Worm (Caenorhabditis elegans) whole organism, L4 larva: ENCODE measurements around the gene nifk-1.
A peak's percentile ranks its signal among the peaks of the same experiment; 100 is the strongest.

Experiments
- F10B5.3 ChIP-seq: sonication (generic microtip); optimal IDR thresholded peaks from 2 replicates; lab custom pipeline; 2016; ENCODE audit warnings: mild to moderate bottlenecking, missing genetic modification characterization, missing compliant biosample characterization
- F37D6.2 ChIP-seq: sonication (generic microtip); optimal IDR thresholded peaks from 2 replicates; lab custom pipeline; 2016; ENCODE audit warnings: mild to moderate bottlenecking, missing genetic modification characterization, missing compliant biosample characterization
- F44E2.7 ChIP-seq: fragments of 200-800 bp; sonication (Bioruptor generic); IDR thresholded peaks from 2 replicates; pipeline ENCODE4 v2.1.2; 2022; ENCODE audit warnings: missing genetic modification characterization, missing compliant biosample characterization
- R02D3.7 ChIP-seq: fragments of 150-350 bp; sonication (generic microtip); optimal IDR thresholded peaks from 3 replicates; lab custom pipeline; 2014; ENCODE audit warnings: missing biosample characterization, missing genetic modification characterization
- Y48G9A.11 ChIP-seq: fragments of 200-800 bp; sonication (Bioruptor generic); IDR thresholded peaks from 2 replicates; pipeline ENCODE4 v1.3.6; 2022; ENCODE audit warnings: missing genetic modification reagents, missing genetic modification characterization, missing compliant biosample characterization
- ama-1 ChIP-seq: fragments of 150-350 bp; optimal IDR thresholded peaks from 2 replicates; lab custom pipeline; 2014; ENCODE audit warnings: inconsistent platforms, mixed read lengths
- attf-4 ChIP-seq: sonication (generic microtip); optimal IDR thresholded peaks from 3 replicates; lab custom pipeline; 2017; ENCODE audit warnings: missing biosample characterization, missing genetic modification characterization
- daf-12 ChIP-seq: fragments of 150-350 bp; optimal IDR thresholded peaks from 2 replicates; lab custom pipeline; 2014; ENCODE audit warnings: missing biosample characterization, missing genetic modification reagents, missing genetic modification characterization
- dpl-1 ChIP-seq: fragments of 150-350 bp; optimal IDR thresholded peaks from 2 replicates; lab custom pipeline; 2014; ENCODE audit warnings: missing biosample characterization, missing genetic modification reagents, missing genetic modification characterization
- dve-1 ChIP-seq: sonication (generic microtip); optimal IDR thresholded peaks from 2 replicates; lab custom pipeline; 2017; ENCODE audit warnings: antibody characterized with exemption, mild to moderate bottlenecking, missing genetic modification characterization, missing compliant biosample characterization; ENCODE audit not compliant: insufficient read depth
- fkh-10 ChIP-seq: fragments of 150-350 bp; optimal IDR thresholded peaks from 2 replicates; lab custom pipeline; 2014; ENCODE audit warnings: missing biosample characterization, missing genetic modification reagents, missing genetic modification characterization
- fos-1 ChIP-seq: fragments of 150-350 bp; optimal IDR thresholded peaks from 2 replicates; lab custom pipeline; 2014; ENCODE audit warnings: missing biosample characterization, missing genetic modification characterization
- hlh-11 ChIP-seq: fragments of 200-800 bp; sonication (Bioruptor generic); optimal IDR thresholded peaks from 2 replicates; lab custom pipeline; 2018; ENCODE audit warnings: mild to moderate bottlenecking, missing genetic modification characterization, missing compliant biosample characterization
- hlh-30 ChIP-seq: sonication (generic microtip); optimal IDR thresholded peaks from 2 replicates; lab custom pipeline; 2017; ENCODE audit warnings: antibody characterized with exemption, mild to moderate bottlenecking, missing genetic modification characterization, missing compliant biosample characterization; ENCODE audit not compliant: insufficient read depth
- hmg-1.1 ChIP-seq: fragments of 200-800 bp; sonication (Bioruptor generic); IDR thresholded peaks from 2 replicates; pipeline ENCODE4 v1.3.6; 2022; ENCODE audit warnings: missing genetic modification reagents, missing genetic modification characterization, missing compliant biosample characterization
- lim-7 ChIP-seq: fragments of 200-800 bp; sonication (Bioruptor generic); IDR thresholded peaks from 2 replicates; pipeline ENCODE4 v1.3.6; 2022; ENCODE audit warnings: missing genetic modification characterization, missing compliant biosample characterization
- lin-1 ChIP-seq: fragments of 200-800 bp; sonication (Bioruptor generic); IDR thresholded peaks from 2 replicates; pipeline ENCODE4 v1.3.6; 2022; ENCODE audit warnings: missing genetic modification reagents, missing genetic modification characterization, missing compliant biosample characterization
- lin-29 ChIP-seq: fragments of 200-800 bp; sonication (Bioruptor generic); IDR thresholded peaks from 2 replicates; pipeline ENCODE4 v1.3.6; 2022; ENCODE audit warnings: missing genetic modification reagents, missing genetic modification characterization, missing compliant biosample characterization
- mes-2 ChIP-seq: sonication (generic microtip); optimal IDR thresholded peaks from 2 replicates; lab custom pipeline; 2016; ENCODE audit warnings: missing genotype, mild to moderate bottlenecking, missing genetic modification characterization, missing compliant biosample characterization; ENCODE audit not compliant: poor library complexity, severe bottlenecking
- mxl-2 ChIP-seq: fragments of 200-800 bp; sonication (Bioruptor generic); conservative IDR thresholded peaks from 2 replicates; pipeline ENCODE4 v1.3.6; 2022; ENCODE audit warnings: missing genetic modification reagents, missing genetic modification characterization, missing compliant biosample characterization
- mxl-3 ChIP-seq: fragments of 200-800 bp; sonication (Bioruptor generic); optimal IDR thresholded peaks from 2 replicates; lab custom pipeline; 2018; ENCODE audit warnings: mild to moderate bottlenecking, missing genetic modification characterization, missing compliant biosample characterization
- nhr-102 ChIP-seq: sonication (generic microtip); optimal IDR thresholded peaks from 2 replicates; lab custom pipeline; 2016; ENCODE audit warnings: mild to moderate bottlenecking, missing genetic modification characterization, moderate library complexity, missing compliant biosample characterization
- nhr-11 ChIP-seq: fragments of 150-350 bp; optimal IDR thresholded peaks from 2 replicates; lab custom pipeline; 2014; ENCODE audit warnings: missing biosample characterization, missing genetic modification characterization
- nhr-25 ChIP-seq: sonication (generic microtip); optimal IDR thresholded peaks from 2 replicates; lab custom pipeline; 2017; ENCODE audit warnings: missing genetic modification characterization, mild to moderate bottlenecking, missing compliant biosample characterization, antibody characterized with exemption, moderate library complexity, borderline replicate concordance; ENCODE audit not compliant: insufficient read depth
- nhr-28 ChIP-seq: fragments of 150-350 bp; optimal IDR thresholded peaks from 2 replicates; lab custom pipeline; 2014; ENCODE audit warnings: missing biosample characterization, missing genetic modification characterization
- nhr-48 ChIP-seq: sonication (generic microtip); optimal IDR thresholded peaks from 2 replicates; lab custom pipeline; 2016; ENCODE audit warnings: mild to moderate bottlenecking, missing genetic modification characterization, missing compliant biosample characterization
- nhr-6 ChIP-seq: fragments of 150-350 bp; optimal IDR thresholded peaks from 2 replicates; lab custom pipeline; 2014; ENCODE audit warnings: missing biosample characterization, missing genetic modification characterization
- nhr-76 ChIP-seq: fragments of 150-350 bp; optimal IDR thresholded peaks from 2 replicates; lab custom pipeline; 2014; ENCODE audit warnings: missing biosample characterization, missing genetic modification characterization
- pha-4 ChIP-seq, 2 experiments: fragments of 150-350 bp in 1 of 2; fragments of 200-800 bp in 1 of 2; sonication (Bioruptor generic) in 1 of 2; IDR thresholded peaks in 1 of 2; optimal IDR thresholded peaks in 1 of 2; 2 replicates each; pipeline versions ENCODE4 v1.3.6 to Lab custom; 2014 to 2022; ENCODE audit warnings: missing genetic modification characterization in 2 of 2, missing genetic modification reagents in 2 of 2, missing biosample characterization in 1 of 2, missing compliant biosample characterization in 1 of 2
- pqm-1 ChIP-seq: sonication (generic microtip); optimal IDR thresholded peaks from 2 replicates; lab custom pipeline; 2017; ENCODE audit warnings: missing biosample characterization, missing genetic modification characterization
- sdz-12 ChIP-seq: fragments of 200-800 bp; sonication (Bioruptor generic); optimal IDR thresholded peaks from 2 replicates; lab custom pipeline; 2018; ENCODE audit warnings: mild to moderate bottlenecking, missing genetic modification characterization, missing compliant biosample characterization
- spr-1 ChIP-seq: sonication (generic microtip); optimal IDR thresholded peaks from 2 replicates; lab custom pipeline; 2016; ENCODE audit warnings: mild to moderate bottlenecking, missing genetic modification characterization, missing compliant biosample characterization
- spr-3 ChIP-seq: fragments of 200-800 bp; sonication (Bioruptor generic); optimal IDR thresholded peaks from 2 replicates; lab custom pipeline; 2018; ENCODE audit warnings: mild to moderate bottlenecking, missing genetic modification characterization, missing compliant biosample characterization
- tag-97 ChIP-seq: fragments of 200-800 bp; sonication (Bioruptor generic); IDR thresholded peaks from 2 replicates; pipeline ENCODE4 v1.3.6; 2022; ENCODE audit warnings: missing genetic modification characterization, missing compliant biosample characterization
- tra-1 ChIP-seq: fragments of 200-800 bp; sonication (Bioruptor generic); IDR thresholded peaks from 2 replicates; pipeline ENCODE4 v1.3.6; 2022; ENCODE audit warnings: missing genetic modification reagents, missing genetic modification characterization, missing compliant biosample characterization
- unc-39 ChIP-seq: sonication (generic microtip); optimal IDR thresholded peaks from 2 replicates; lab custom pipeline; 2017; ENCODE audit warnings: missing biosample characterization, missing genetic modification characterization
- unc-62 ChIP-seq, 3 experiments: fragments of 150-350 bp in 1 of 3; sonication (generic microtip); optimal IDR thresholded peaks in 2 of 3; peaks in 1 of 3; 1 replicate in 1 of 3; 2 replicates in 2 of 3; lab custom pipeline; 2014 to 2017; ENCODE audit warnings: missing biosample characterization in 3 of 3, missing genetic modification characterization in 3 of 3, missing genetic modification reagents in 3 of 3, missing genotype in 1 of 3
- zag-1 ChIP-seq: fragments of 150-350 bp; optimal IDR thresholded peaks from 2 replicates; lab custom pipeline; 2014; ENCODE audit warnings: missing biosample characterization, missing genetic modification characterization
- zip-2 ChIP-seq: fragments of 150-350 bp; optimal IDR thresholded peaks from 2 replicates; lab custom pipeline; 2014; ENCODE audit warnings: missing biosample characterization, missing genetic modification characterization
- ztf-11 ChIP-seq: fragments of 150-350 bp; optimal IDR thresholded peaks from 2 replicates; lab custom pipeline; 2014; ENCODE audit warnings: missing biosample characterization, missing genetic modification characterization
- ztf-7 ChIP-seq: fragments of 150-350 bp; optimal IDR thresholded peaks from 2 replicates; lab custom pipeline; 2014; ENCODE audit warnings: missing biosample characterization, missing genetic modification characterization

Gene nifk-1

DNA sequence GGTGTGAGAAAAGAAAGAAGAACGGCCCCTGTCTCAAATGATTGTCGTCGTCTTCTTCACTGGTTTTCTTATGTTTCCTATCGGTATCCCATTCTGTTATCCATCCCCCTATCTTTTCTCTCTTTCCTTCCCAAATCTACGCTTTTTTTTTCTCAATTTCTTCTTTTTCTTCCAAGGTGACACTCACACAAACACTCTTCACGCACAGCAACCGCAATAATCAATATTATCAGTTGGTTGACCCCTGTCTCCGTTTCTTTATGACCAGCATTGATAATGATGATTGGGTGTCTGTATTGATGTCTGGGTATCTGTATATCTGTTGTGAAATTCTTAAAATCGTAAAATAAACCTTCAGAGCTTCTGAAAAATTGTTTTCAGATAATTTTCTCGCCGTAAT, 47.7 kb upstream of the nifk-1 start:
- peak; percentile 2 for TF ChIP-seq hlh-30
- peak; percentile 29 for TF ChIP-seq nhr-11 (tag; lab: Kevin White, UChicago)
- no peak for TF ChIP-seq nhr-25 (tag; lab: Kevin White, UChicago)
- peak; percentile 33 for TF ChIP-seq nhr-28
- peak; percentile 26 for TF ChIP-seq mxl-3
- TF ChIP-seq pqm-1 (tag; lab: Kevin White, UChicago), result peak; percentile 25
- TF ChIP-seq R02D3.7 (tag; lab: Kevin White, UChicago), result no peak
- peak; percentile 68 for TF ChIP-seq hlh-11 (tag; lab: Kevin White, UChicago)
- TF ChIP-seq unc-62 (GFP tag; optimal IDR thresholded peaks at IDR 0.05 in 1 of 2; lab: Kevin White, UChicago), result peak in 1 of 2 experiments; percentile 7
- no peak for TF ChIP-seq unc-62 (tag; optimal IDR thresholded peaks at IDR 0.05; lab: Kevin White, UChicago)
- TF ChIP-seq pha-4 (GFP tag; IDR thresholded peaks at IDR 0.05; lab: Robert Waterston, UW), result no peak
- TF ChIP-seq pha-4 (tag; optimal IDR thresholded peaks at IDR 0.05; lab: Kevin White, UChicago), result no peak
- no peak for TF ChIP-seq Y48G9A.11 (GFP tag; lab: Robert Waterston, UW)

DNA sequence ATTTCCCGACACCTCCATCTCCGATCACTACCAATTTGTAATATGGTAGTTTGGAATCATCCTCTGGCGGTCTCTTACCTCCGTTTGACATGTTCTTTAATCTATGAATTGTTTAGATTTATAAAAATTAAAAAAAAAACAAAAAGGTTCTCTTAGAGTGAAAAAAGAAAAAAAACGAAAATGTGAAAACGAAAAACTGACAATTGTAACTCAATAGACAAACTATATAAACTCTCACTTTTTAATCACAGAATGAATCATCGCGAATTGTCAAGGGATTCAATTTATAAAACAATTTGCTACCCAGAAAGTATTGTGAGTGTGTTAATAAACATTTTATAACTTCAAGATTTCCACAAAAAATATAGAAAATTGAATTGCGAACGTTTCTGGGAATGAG, 46.9 kb upstream of the nifk-1 start, which contains the start of gene ras-2:
Gene ras-2, minus strand, starts transcription at position 101 of the 400 bp plus-strand sequence.
- TF ChIP-seq F44E2.7 (GFP tag; lab: Robert Waterston, UW), result no peak
- no peak for TF ChIP-seq unc-39 (tag; lab: Kevin White, UChicago)
- TF ChIP-seq lin-1 (GFP tag; lab: Robert Waterston, UW), result no peak
- TF ChIP-seq spr-1 (tag; lab: Kevin White, UChicago), result no peak
- no peak for TF ChIP-seq mes-2
- TF ChIP-seq fos-1 (tag; lab: Kevin White, UChicago), result no peak
- TF ChIP-seq F37D6.2 (tag; lab: Kevin White, UChicago), result no peak
- TF ChIP-seq attf-4, result no peak

DNA sequence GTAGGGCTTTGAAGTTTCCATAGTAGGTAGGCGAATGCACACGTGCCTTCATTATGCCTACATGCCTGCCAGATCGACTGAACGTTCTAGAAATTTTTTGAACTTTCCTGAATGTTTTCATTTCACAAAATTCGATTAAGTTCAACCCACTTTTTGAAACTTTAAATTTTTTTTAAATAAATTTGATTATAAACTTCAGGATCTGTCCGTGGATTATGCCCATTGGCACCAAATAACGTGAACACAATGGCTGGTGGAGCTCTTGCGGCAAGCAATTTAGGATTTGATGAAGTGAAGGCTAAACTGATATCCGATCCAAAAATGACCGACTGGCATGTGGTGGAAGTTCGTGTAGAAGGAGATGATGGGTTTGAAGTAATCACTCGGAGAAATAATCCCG, 42.3 kb upstream of the nifk-1 start, which contains the start of gene F17C8.7:
Gene F17C8.7, plus strand, starts transcription at position 301 of the 400 bp plus-strand sequence.
- TF ChIP-seq F37D6.2 (tag; lab: Kevin White, UChicago), result no peak
- TF ChIP-seq nhr-102 (tag; lab: Kevin White, UChicago), result no peak
- TF ChIP-seq nhr-6 (tag; lab: Kevin White, UChicago), result no peak

DNA sequence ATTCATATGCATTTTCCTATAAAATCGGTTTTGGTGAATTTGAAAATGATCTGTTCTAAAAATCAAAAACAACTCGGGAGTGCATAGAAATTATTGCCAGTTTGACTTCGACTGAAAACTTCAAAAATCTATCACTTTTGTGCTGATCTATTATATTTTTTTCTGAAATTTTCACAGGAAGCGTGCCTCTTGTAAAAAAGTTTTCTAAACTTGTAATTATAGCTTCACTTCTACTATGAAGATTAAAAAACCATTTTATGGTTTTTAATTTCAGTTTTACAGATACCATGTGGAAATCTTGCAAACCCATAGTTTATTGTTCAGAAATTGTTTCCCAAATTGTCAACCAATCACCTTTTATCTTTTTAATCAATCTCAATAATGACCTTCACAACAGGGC, 40.9 kb upstream of the nifk-1 start, which contains the start of gene F17C8.9:
Gene F17C8.9, plus strand, starts transcription at position 301 of the 400 bp plus-strand sequence.
- TF ChIP-seq daf-12 (tag; lab: Kevin White, UChicago) (no peak), zag-1 (tag; lab: Kevin White, UChicago) (no peak), nhr-48 (tag; lab: Kevin White, UChicago) (no peak)

DNA sequence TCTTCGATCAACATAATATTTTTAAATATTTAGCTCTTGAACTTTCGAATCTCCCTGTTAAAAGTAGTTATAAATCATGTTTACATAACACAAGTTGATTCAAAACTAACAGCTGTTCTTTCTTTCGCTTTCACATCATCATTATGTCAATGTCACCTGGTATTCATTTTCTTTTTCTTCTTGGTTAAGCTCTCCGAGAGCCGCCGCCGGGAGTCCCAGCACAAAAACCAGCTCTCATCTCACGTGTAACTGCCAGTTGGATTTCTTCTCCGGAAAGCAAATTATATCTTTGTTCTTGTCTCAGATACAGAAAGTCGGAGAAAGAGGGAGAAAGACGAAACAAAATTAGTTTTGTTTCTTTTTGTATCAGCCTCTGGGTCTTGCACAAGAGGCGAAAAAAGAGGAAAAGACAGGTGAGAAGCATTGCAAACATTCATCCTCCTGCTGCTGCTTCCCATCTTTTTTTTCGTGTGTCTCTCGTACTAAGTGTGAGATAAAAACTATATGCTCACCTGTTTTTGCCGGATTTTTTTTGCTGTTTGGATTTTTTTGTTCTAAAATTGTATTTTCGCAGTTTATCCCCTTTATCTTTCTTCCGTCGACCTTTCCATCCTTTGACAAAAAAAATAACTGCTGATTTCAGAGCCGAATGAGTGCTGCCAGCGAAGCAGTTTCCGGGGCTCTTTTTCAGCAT, 38.3 kb upstream of the nifk-1 start, which contains the start of gene F17C8.3:
Gene F17C8.3, plus strand, starts transcription at position 644 of the 694 bp plus-strand sequence.
- TF ChIP-seq F10B5.3 (tag; lab: Kevin White, UChicago), result no peak
- TF ChIP-seq sdz-12 (GFP tag; lab: Kevin White, UChicago), result no peak
- TF ChIP-seq mxl-2, result no peak
- no peak for TF ChIP-seq ama-1
- no peak for TF ChIP-seq nhr-76 (tag; lab: Kevin White, UChicago)
- TF ChIP-seq unc-62 (GFP tag; optimal IDR thresholded peaks at IDR 0.05 in 1 of 2; lab: Kevin White, UChicago), result peak in 1 of 2 experiments; percentile 93
- TF ChIP-seq unc-62 (tag; optimal IDR thresholded peaks at IDR 0.05; lab: Kevin White, UChicago), result no peak
- TF ChIP-seq hmg-1.1 (GFP tag; lab: Robert Waterston, UW), result no peak
- no peak for TF ChIP-seq tag-97
- no peak for TF ChIP-seq lim-7 (GFP tag; lab: Robert Waterston, UW)
- no peak for TF ChIP-seq dve-1 (tag; lab: Kevin White, UChicago)
- peak; percentile 45 for TF ChIP-seq nhr-11 (tag; lab: Kevin White, UChicago)
- no peak for TF ChIP-seq F44E2.7 (GFP tag; lab: Robert Waterston, UW)
- no peak for TF ChIP-seq ztf-7
- TF ChIP-seq zip-2 (tag; lab: Kevin White, UChicago), result no peak
- no peak for TF ChIP-seq dpl-1
- TF ChIP-seq Y48G9A.11 (GFP tag; lab: Robert Waterston, UW), result no peak
- TF ChIP-seq lin-29 (GFP tag; lab: Robert Waterston, UW), result no peak
- 0 out of 2 replicates have a peak, but pooled peaks have one; percentile 63 for TF ChIP-seq tra-1 (GFP tag; lab: Robert Waterston, UW)
- no peak for TF ChIP-seq fkh-10 (GFP tag; lab: Kevin White, UChicago)
- no peak for TF ChIP-seq ztf-11 (tag; lab: Kevin White, UChicago)
- no peak for TF ChIP-seq spr-3 (GFP tag; lab: Kevin White, UChicago)
- no peak for TF ChIP-seq nhr-25 (tag; lab: Kevin White, UChicago)
- no peak for TF ChIP-seq hlh-30
